Fruit fly (Drosophila melanogaster) whole organism, embryonic: ENCODE data around the gene CG45072.

Source experiments
- Oli ChIP-seq: fragments of 200-800 bp; sonication (Bioruptor generic); optimal IDR thresholded peaks from 2 replicates; lab custom pipeline; 2018; ENCODE audit warnings: missing biosample characterization, mild to moderate bottlenecking, missing genetic modification characterization, moderate library complexity
- inv ChIP-seq: fragments of 200-800 bp; sonication (Bioruptor generic); IDR thresholded peaks from 2 replicates; pipeline ENCODE4 v1.3.6; 2022; ENCODE audit warnings: missing biosample characterization, missing genetic modification characterization; ENCODE audit not compliant: partially characterized antibody

- TF ChIP-seq Oli (tag; lab: Kevin White, UChicago) (no peak), inv (GFP tag; lab: Robert Waterston, UW) (no peak)
Observed at dm6 chr3R:30106562-30106961, 16.5 kb downstream of the CG45072 start.
